Fruit fly (Drosophila melanogaster) whole organism, embryonic: ENCODE measurements around the gene Sfp87B.
A peak's percentile ranks its signal among the peaks of the same experiment; 100 is the strongest.

Experiments
- Aef1 ChIP-seq: fragments of 200-800 bp; sonication (Bioruptor generic); IDR thresholded peaks from 3 replicates; pipeline ENCODE4 v1.3.6; 2022; ENCODE audit warnings: missing biosample characterization, missing genetic modification characterization
- Bdp1 ChIP-seq: fragments of 200-800 bp; sonication (Bioruptor generic); optimal IDR thresholded peaks from 3 replicates; lab custom pipeline; 2016; ENCODE audit warnings: missing biosample characterization, missing genetic modification characterization
- CG10543 ChIP-seq: fragments of 200-800 bp; sonication (Bioruptor generic); optimal IDR thresholded peaks from 3 replicates; lab custom pipeline; 2017; ENCODE audit warnings: missing biosample characterization, mild to moderate bottlenecking, missing genetic modification characterization, moderate library complexity
- CG12769 ChIP-seq: fragments of 200-800 bp; sonication (Bioruptor generic); optimal IDR thresholded peaks from 2 replicates; lab custom pipeline; 2019; ENCODE audit warnings: missing biosample characterization, mild to moderate bottlenecking, missing genetic modification characterization, moderate library complexity
- CG13424 ChIP-seq: fragments of 200-800 bp; sonication (Bioruptor generic); optimal IDR thresholded peaks from 2 replicates; lab custom pipeline; 2019; ENCODE audit warnings: missing biosample characterization, mild to moderate bottlenecking, missing genetic modification characterization, moderate library complexity
- CG2199 ChIP-seq: fragments of 200-800 bp; sonication (Bioruptor generic); IDR thresholded peaks from 3 replicates; pipeline ENCODE4 v1.3.6; 2022; ENCODE audit warnings: missing biosample characterization, missing genetic modification characterization
- CG34376 ChIP-seq: fragments of 200-800 bp; sonication (Bioruptor generic); optimal IDR thresholded peaks from 2 replicates; lab custom pipeline; 2018; ENCODE audit warnings: missing biosample characterization, mild to moderate bottlenecking, missing genetic modification characterization
- CG4328 ChIP-seq: fragments of 200-800 bp; sonication (Bioruptor generic); optimal IDR thresholded peaks from 3 replicates; lab custom pipeline; 2017; ENCODE audit warnings: missing biosample characterization, missing genetic modification reagents, missing genetic modification characterization
- CG5180 ChIP-seq: fragments of 200-800 bp; sonication (Bioruptor generic); optimal IDR thresholded peaks from 3 replicates; lab custom pipeline; 2017; ENCODE audit warnings: missing biosample characterization, missing genetic modification characterization, mild to moderate bottlenecking, moderate library complexity, missing genetic modification reagents
- Deaf1 ChIP-seq: fragments of 200-800 bp; optimal IDR thresholded peaks from 3 replicates; lab custom pipeline; 2019; ENCODE audit warnings: missing biosample characterization, mild to moderate bottlenecking, missing genetic modification characterization, moderate library complexity
- H15 ChIP-seq: fragments of 200-800 bp; sonication (Bioruptor generic); IDR thresholded peaks from 3 replicates; pipeline ENCODE4 v1.3.6; 2022; ENCODE audit warnings: missing biosample characterization, missing genetic modification characterization
- Hmr ChIP-seq: fragments of 200-800 bp; sonication (Bioruptor generic); optimal IDR thresholded peaks from 3 replicates; lab custom pipeline; 2017; ENCODE audit warnings: mild to moderate bottlenecking, missing biosample characterization, missing genetic modification reagents, missing genetic modification characterization
- Hr51 ChIP-seq, 2 experiments: fragments of 200-800 bp; sonication (Bioruptor generic); optimal IDR thresholded peaks; 2 replicates in 1 of 2; 3 replicates in 1 of 2; lab custom pipeline; 2016 to 2018; ENCODE audit warnings: missing biosample characterization in 2 of 2, missing genetic modification characterization in 2 of 2, mild to moderate bottlenecking in 1 of 2, moderate library complexity in 1 of 2
- MTF-1 ChIP-seq: fragments of 200-800 bp; sonication (Bioruptor generic); optimal IDR thresholded peaks from 2 replicates; lab custom pipeline; 2018; ENCODE audit warnings: missing biosample characterization, mild to moderate bottlenecking, missing genetic modification characterization, borderline replicate concordance
- Mad ChIP-seq: fragments of 200-800 bp; sonication (Bioruptor generic); optimal IDR thresholded peaks from 2 replicates; lab custom pipeline; 2016; ENCODE audit warnings: missing biosample characterization, missing genetic modification characterization
- Six4 ChIP-seq: fragments of 200-800 bp; sonication (Bioruptor generic); optimal IDR thresholded peaks from 2 replicates; lab custom pipeline; 2016; ENCODE audit warnings: missing biosample characterization, missing genetic modification characterization
- Usf ChIP-seq: fragments of 200-800 bp; sonication (Bioruptor generic); optimal IDR thresholded peaks from 2 replicates; lab custom pipeline; 2017; ENCODE audit warnings: missing genotype, missing biosample characterization, missing genetic modification characterization
- Vsx1 ChIP-seq: fragments of 200-800 bp; sonication (Bioruptor generic); optimal IDR thresholded peaks from 2 replicates; lab custom pipeline; 2017; ENCODE audit warnings: missing biosample characterization, mild to moderate bottlenecking, missing genetic modification characterization, missing genetic modification reagents
- az2 ChIP-seq: fragments of 200-800 bp; sonication (Bioruptor generic); optimal IDR thresholded peaks from 3 replicates; lab custom pipeline; 2016; ENCODE audit warnings: missing biosample characterization, missing genetic modification characterization
- chinmo ChIP-seq: fragments of 200-800 bp; sonication (Bioruptor generic); IDR thresholded peaks from 4 replicates; pipeline ENCODE4 v1.3.6; 2022; ENCODE audit warnings: missing biosample characterization, missing genetic modification characterization; ENCODE audit not compliant: partially characterized antibody
- chm ChIP-seq: fragments of 200-800 bp; sonication (Bioruptor generic); IDR thresholded peaks from 2 replicates; pipeline ENCODE4 v1.3.6; 2022; ENCODE audit warnings: missing biosample characterization, missing genetic modification characterization
- ci ChIP-seq: fragments of 200-800 bp; sonication (Bioruptor generic); IDR thresholded peaks from 3 replicates; pipeline ENCODE4 v1.3.6; 2022; ENCODE audit warnings: missing biosample characterization, missing genetic modification characterization
- crol ChIP-seq: fragments of 200-800 bp; sonication (Bioruptor generic); IDR thresholded peaks from 2 replicates; pipeline ENCODE4 v1.3.6; 2022; ENCODE audit warnings: missing biosample characterization, missing genetic modification characterization
- fu2 ChIP-seq: fragments of 200-800 bp; sonication (Bioruptor generic); optimal IDR thresholded peaks from 2 replicates; lab custom pipeline; 2016; ENCODE audit warnings: missing biosample characterization, missing genetic modification characterization
- grn ChIP-seq: fragments of 200-800 bp; sonication (Bioruptor generic); optimal IDR thresholded peaks from 3 replicates; lab custom pipeline; 2017; ENCODE audit warnings: missing biosample characterization, missing genetic modification characterization
- gro ChIP-seq: fragments of 200-800 bp; sonication (Bioruptor generic); optimal IDR thresholded peaks from 2 replicates; lab custom pipeline; 2016; ENCODE audit warnings: missing biosample characterization, missing genetic modification characterization
- hb ChIP-seq: fragments of 200-800 bp; sonication (Bioruptor generic); IDR thresholded peaks from 3 replicates; pipeline ENCODE4 v1.3.6; 2022; ENCODE audit warnings: missing biosample characterization, missing genetic modification characterization; ENCODE audit not compliant: partially characterized antibody
- hth ChIP-seq: fragments of >200 bp; optimal IDR thresholded peaks from 2 replicates; lab custom pipeline; 2017; ENCODE audit warnings: inconsistent platforms
- knrl ChIP-seq: fragments of 200-800 bp; sonication (Bioruptor generic); IDR thresholded peaks from 3 replicates; pipeline ENCODE4 v1.3.6; 2022; ENCODE audit warnings: missing biosample characterization, missing genetic modification characterization; ENCODE audit not compliant: partially characterized antibody
- sens ChIP-seq: fragments of 200-800 bp; sonication (Bioruptor generic); peaks from one replicate; lab custom pipeline; 2016; ENCODE audit warnings: missing biosample characterization, missing genetic modification characterization
- slp2 ChIP-seq: fragments of 200-800 bp; sonication (Bioruptor generic); optimal IDR thresholded peaks from 2 replicates; lab custom pipeline; 2016; ENCODE audit warnings: missing biosample characterization, missing genetic modification characterization
- sob ChIP-seq: fragments of 200-800 bp; sonication (Bioruptor generic); IDR thresholded peaks from 2 replicates; pipeline ENCODE4 v1.3.6; 2022; ENCODE audit warnings: missing biosample characterization, missing genetic modification characterization
- sug ChIP-seq: fragments of 200-800 bp; optimal IDR thresholded peaks from 2 replicates; lab custom pipeline; 2019; ENCODE audit warnings: missing biosample characterization, mild to moderate bottlenecking, missing genetic modification characterization, moderate library complexity
- zen ChIP-seq: fragments of 200-800 bp; sonication (Bioruptor generic); optimal IDR thresholded peaks from 3 replicates; lab custom pipeline; 2018; ENCODE audit warnings: missing biosample characterization, mild to moderate bottlenecking, missing genetic modification characterization, moderate library complexity

Gene Sfp87B

DNA sequence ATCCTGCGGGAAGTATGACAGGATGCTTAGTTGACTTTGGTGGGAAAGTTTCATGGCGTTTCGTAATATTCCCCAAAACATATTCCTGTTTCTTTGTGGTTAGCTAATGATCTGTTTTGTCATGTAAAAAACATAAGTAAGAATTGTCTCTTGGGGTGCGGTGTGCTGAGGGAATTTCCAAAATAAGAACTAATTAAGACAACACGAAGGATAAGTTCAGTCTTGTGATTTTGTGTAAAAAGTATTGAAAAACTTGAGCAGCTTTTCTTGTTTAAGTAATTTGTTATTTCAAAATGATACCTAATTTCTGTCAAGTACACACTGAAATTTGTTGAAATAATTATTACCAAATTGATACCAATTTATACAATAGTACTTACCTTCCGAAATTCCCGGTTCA lies 19.0 kb upstream of the Sfp87B start, which contains the start of gene CG3942 (continued):
- TF ChIP-seq Aef1 (GFP tag; lab: Robert Waterston, UW): no peak
- no peak for TF ChIP-seq gro (GFP tag; lab: Kevin White, UChicago)

DNA sequence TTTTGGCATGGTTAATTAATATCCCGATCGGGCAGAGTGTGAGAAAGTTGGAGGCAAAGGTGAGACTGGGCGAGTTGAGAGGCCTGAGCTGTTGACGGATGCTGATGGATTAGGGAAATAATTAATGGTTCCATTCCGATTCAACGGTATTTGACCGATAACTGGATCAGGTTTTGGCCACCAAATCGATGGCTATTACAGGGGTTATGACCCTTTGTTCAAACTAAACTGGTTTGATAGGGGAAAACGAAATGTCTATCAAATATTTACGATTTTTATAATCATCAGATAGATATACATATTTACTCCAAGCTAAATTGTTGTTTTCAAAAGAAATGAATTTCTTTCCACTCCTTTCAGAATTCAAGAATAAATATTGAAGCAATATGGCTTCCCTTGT lies 14.5 kb upstream of the Sfp87B start, which contains the start of the genes CG44037 and svp:
Gene CG44037 (plus strand): TSS at position 301 of the 400 bp plus-strand sequence.
Gene svp (plus strand): TSS at position 301 of the 400 bp plus-strand sequence.
- TF ChIP-seq Usf (GFP tag; lab: Kevin White, UChicago) (no peak), slp2 (GFP tag; lab: Kevin White, UChicago) (no peak), knrl (no peak), ci (GFP tag; lab: Robert Waterston, UW) (no peak), chm (GFP tag; lab: Robert Waterston, UW) (no peak), CG12769 (tag; lab: Kevin White, UChicago) (no peak), Six4 (GFP tag; lab: Kevin White, UChicago) (no peak), hb (no peak), Hr51 (GFP tag; optimal IDR thresholded peaks at IDR 0.05; lab: Kevin White, UChicago) (no peak), CG4328 (GFP tag; lab: Kevin White, UChicago) (no peak), CG5180 (GFP tag; lab: Kevin White, UChicago) (no peak), H15 (GFP tag; lab: Robert Waterston, UW) (no peak)

DNA sequence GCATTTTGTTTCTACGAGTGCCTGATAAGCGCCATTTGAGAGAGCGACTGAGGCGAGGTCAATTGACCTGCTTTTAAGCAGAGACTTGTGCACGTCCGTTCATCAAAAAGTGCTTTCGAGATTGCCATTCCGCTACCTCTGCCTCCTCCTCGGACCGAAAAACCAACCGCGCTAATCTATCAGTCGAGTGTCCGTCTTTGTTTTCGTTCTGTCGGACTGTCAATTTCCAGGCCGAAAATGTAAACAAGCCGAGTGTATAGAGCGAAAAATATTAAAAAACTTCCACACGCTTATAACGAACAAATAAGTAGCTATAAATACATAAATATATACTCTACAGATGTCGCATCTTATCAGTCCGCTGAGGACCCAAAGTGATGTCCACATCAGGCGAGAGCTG lies 13.9 kb upstream of the Sfp87B start:
- peak; percentile 61; the same call in 1 of the 4 replicates for TF ChIP-seq chinmo (GFP tag; lab: Robert Waterston, UW)
- peak; percentile 4 for TF ChIP-seq Vsx1 (GFP tag; lab: Kevin White, UChicago)
- TF ChIP-seq Hmr (GFP tag; lab: Kevin White, UChicago): peak; percentile 10
- peak; percentile 39 for TF ChIP-seq sens (GFP tag; lab: Kevin White, UChicago)
- TF ChIP-seq Deaf1 (tag; lab: Kevin White, UChicago): no peak
- TF ChIP-seq hth (lab: Kevin White, UChicago): no peak
- peak; percentile 47; the same call in 1 of the 2 replicates for TF ChIP-seq crol
- peak; percentile 84 for TF ChIP-seq CG34376 (GFP tag; lab: Kevin White, UChicago)
- TF ChIP-seq sob (GFP tag; lab: Robert Waterston, UW): no peak
- TF ChIP-seq sug: peak; percentile 31
- TF ChIP-seq Mad (GFP tag; lab: Kevin White, UChicago): no peak
- TF ChIP-seq Aef1 (GFP tag; lab: Robert Waterston, UW): no peak
- peak; percentile 72 for TF ChIP-seq CG10543 (GFP tag; lab: Kevin White, UChicago)
- no peak for TF ChIP-seq MTF-1 (GFP tag; lab: Kevin White, UChicago)
- TF ChIP-seq fu2: no peak
- TF ChIP-seq slp2 (GFP tag; lab: Kevin White, UChicago): no peak
- TF ChIP-seq CG13424: no peak

DNA sequence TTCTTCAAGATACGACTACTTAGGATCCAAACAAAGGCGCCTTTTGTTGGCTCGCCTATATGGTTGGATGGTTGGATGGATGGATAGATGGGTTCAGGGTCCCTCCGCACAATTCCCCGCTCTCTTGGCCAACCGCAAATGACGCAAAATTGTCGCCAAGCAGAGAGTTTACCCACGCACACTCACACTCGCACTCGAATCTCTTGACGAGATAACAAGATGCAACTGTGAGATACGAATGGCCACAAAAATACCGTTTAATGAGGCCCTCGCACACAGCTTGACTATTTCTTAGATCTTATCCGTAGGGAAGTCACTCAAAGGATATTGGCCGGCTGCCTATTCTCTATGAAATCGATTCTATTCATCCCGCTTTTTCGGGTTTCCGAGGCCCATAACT lies 13.1 kb upstream of the Sfp87B start:
- TF ChIP-seq CG2199 (GFP tag; lab: Robert Waterston, UW): 0 out of 3 replicates have a peak, but pooled peaks have one; percentile 72
- TF ChIP-seq Bdp1 (GFP tag; lab: Kevin White, UChicago): no peak
- peak; percentile 18 for TF ChIP-seq zen (tag; lab: Kevin White, UChicago)
- peak; percentile 63 for TF ChIP-seq grn (GFP tag; lab: Kevin White, UChicago)
- TF ChIP-seq az2 (GFP tag; lab: Kevin White, UChicago): no peak
